Worm (Caenorhabditis elegans) whole organism, L4 larva: ENCODE results near the gene C05E11.2.
A peak's percentile ranks its signal among the peaks of the same experiment; 100 is the strongest.

Experiments used
- hif-1 ChIP-seq, 2 experiments: sonication (generic microtip); optimal IDR thresholded peaks; 2 replicates each; lab custom pipeline; 2016 to 2017; ENCODE audit warnings: missing compliant biosample characterization in 2 of 2, missing genetic modification characterization in 2 of 2, missing genetic modification reagents in 2 of 2, missing genotype in 2 of 2, mild to moderate bottlenecking in 1 of 2
- spr-3 ChIP-seq: fragments of 200-800 bp; sonication (Bioruptor generic); optimal IDR thresholded peaks from 2 replicates; lab custom pipeline; 2018; ENCODE audit warnings: mild to moderate bottlenecking, missing genetic modification characterization, missing compliant biosample characterization

C05E11.2 gene

ce11 chrX:4636821-4637220, 50.1 kb downstream of the C05E11.2 start, which contains the start of gene hosl-1:
Gene hosl-1 (plus strand): TSS chrX:4637121.
- TF ChIP-seq hif-1 (tag; optimal IDR thresholded peaks at IDR 0.05; lab: Kevin White, UChicago), result peak in 1 of 2 experiments; percentile 42
- no peak for TF ChIP-seq spr-3 (GFP tag; lab: Kevin White, UChicago)
